Fruit fly (Drosophila melanogaster) whole organism, embryonic: Measurements from ENCODE around the gene Slimp.
A peak's percentile ranks its signal among the peaks of the same experiment; 100 is the strongest.

Experiments used
- CG10979 ChIP-seq: fragments of 200-800 bp; sonication (Bioruptor generic); optimal IDR thresholded peaks from 2 replicates; lab custom pipeline; 2018; ENCODE audit warnings: missing biosample characterization, mild to moderate bottlenecking, missing genetic modification characterization, moderate library complexity
- CG11247 ChIP-seq: fragments of 200-800 bp; sonication (Bioruptor generic); IDR thresholded peaks from 2 replicates; pipeline ENCODE4 v1.3.6; 2022; ENCODE audit warnings: missing biosample characterization, missing genetic modification characterization
- CG11398 ChIP-seq: fragments of 200-800 bp; sonication (Bioruptor generic); optimal IDR thresholded peaks from 2 replicates; lab custom pipeline; 2016; ENCODE audit warnings: missing biosample characterization, missing genetic modification characterization
- CG11695 ChIP-seq: fragments of 200-800 bp; sonication (Bioruptor generic); IDR thresholded peaks from 3 replicates; pipeline ENCODE4 v1.3.6; 2022; ENCODE audit warnings: missing biosample characterization, missing genetic modification characterization
- CG11696 ChIP-seq: fragments of 200-800 bp; sonication (Bioruptor generic); IDR thresholded peaks from 2 replicates; pipeline ENCODE4 v1.3.6; 2022; ENCODE audit warnings: missing biosample characterization, missing genetic modification characterization
- CG12299 ChIP-seq: fragments of 200-800 bp; sonication (Bioruptor generic); optimal IDR thresholded peaks from 2 replicates; lab custom pipeline; 2018; ENCODE audit warnings: missing biosample characterization, mild to moderate bottlenecking, missing genetic modification characterization
- CG14050 ChIP-seq: fragments of 200-800 bp; sonication (Bioruptor generic); IDR thresholded peaks from 3 replicates; pipeline ENCODE4 v1.3.6; 2022; ENCODE audit warnings: missing biosample characterization, missing genetic modification characterization
- CG14710 ChIP-seq: fragments of 200-800 bp; sonication (Bioruptor generic); optimal IDR thresholded peaks from 3 replicates; lab custom pipeline; 2019; ENCODE audit warnings: missing biosample characterization, mild to moderate bottlenecking, missing genetic modification characterization, moderate library complexity
- CG17829 ChIP-seq: fragments of 200-800 bp; optimal IDR thresholded peaks from 2 replicates; lab custom pipeline; 2019; ENCODE audit warnings: missing biosample characterization, mild to moderate bottlenecking, missing genetic modification characterization, moderate library complexity
- CG3065 ChIP-seq: fragments of 200-800 bp; sonication (Bioruptor generic); optimal IDR thresholded peaks from 2 replicates; lab custom pipeline; 2016; ENCODE audit warnings: missing biosample characterization, missing genetic modification characterization
- CG31224 ChIP-seq: fragments of 200-800 bp; sonication (Bioruptor generic); IDR thresholded peaks from 2 replicates; pipeline ENCODE4 v1.3.6; 2022; ENCODE audit warnings: missing biosample characterization, missing genetic modification characterization
- CG32532 ChIP-seq: fragments of 200-800 bp; sonication (Bioruptor generic); IDR thresholded peaks from 2 replicates; pipeline ENCODE4 v1.3.6; 2022; ENCODE audit warnings: missing biosample characterization, missing genetic modification characterization
- CG6272 ChIP-seq: fragments of 200-800 bp; sonication (Bioruptor generic); IDR thresholded peaks from 2 replicates; pipeline ENCODE4 v1.3.6; 2022; ENCODE audit warnings: missing biosample characterization, missing genetic modification characterization
- CG7357 ChIP-seq: fragments of 200-800 bp; sonication (Bioruptor generic); IDR thresholded peaks from 3 replicates; pipeline ENCODE4 v1.3.6; 2022; ENCODE audit warnings: missing biosample characterization, missing genetic modification characterization
- CG8765 ChIP-seq: fragments of 200-800 bp; sonication (Bioruptor generic); IDR thresholded peaks from 2 replicates; pipeline ENCODE4 v1.3.6; 2022; ENCODE audit warnings: missing biosample characterization, missing genetic modification characterization
- D19B ChIP-seq: fragments of 200-800 bp; sonication (Bioruptor generic); optimal IDR thresholded peaks from 2 replicates; lab custom pipeline; 2017; ENCODE audit warnings: missing biosample characterization, mild to moderate bottlenecking, missing genetic modification characterization
- Doc2 ChIP-seq: fragments of 200-800 bp; sonication (Bioruptor generic); IDR thresholded peaks from 2 replicates; pipeline ENCODE4 v1.3.6; 2022; ENCODE audit warnings: missing biosample characterization, missing genetic modification characterization
- Hand ChIP-seq: fragments of 200-800 bp; sonication (Bioruptor generic); optimal IDR thresholded peaks from 2 replicates; lab custom pipeline; 2017; ENCODE audit warnings: mild to moderate bottlenecking, missing biosample characterization, missing genetic modification reagents, missing genetic modification characterization
- MESR4 ChIP-seq: fragments of 200-800 bp; sonication (Bioruptor generic); optimal IDR thresholded peaks from 2 replicates; lab custom pipeline; 2018; ENCODE audit warnings: missing biosample characterization, mild to moderate bottlenecking, missing genetic modification characterization, moderate library complexity
- Ptx1 ChIP-seq: fragments of 200-800 bp; sonication (Bioruptor generic); IDR thresholded peaks from 2 replicates; pipeline ENCODE4 v1.3.6; 2022; ENCODE audit warnings: missing biosample characterization, missing genetic modification characterization
- Stat92E ChIP-seq, 3 experiments: fragments of >200 bp in 2 of 3; fragments of 200-800 bp in 1 of 3; sonication (Bioruptor generic) in 1 of 3; optimal IDR thresholded peaks; 2 replicates each; lab custom pipeline; 2017 to 2019; ENCODE audit warnings: missing biosample characterization in 3 of 3, missing genetic modification characterization in 3 of 3, mild to moderate bottlenecking in 1 of 3, moderate library complexity in 1 of 3
- Tbp ChIP-seq: fragments of >200 bp; optimal IDR thresholded peaks from 2 replicates; lab custom pipeline; 2018; ENCODE audit warnings: missing biosample characterization, missing genetic modification characterization
- Usf ChIP-seq: fragments of 200-800 bp; sonication (Bioruptor generic); optimal IDR thresholded peaks from 2 replicates; lab custom pipeline; 2017; ENCODE audit warnings: missing genotype, missing biosample characterization, missing genetic modification characterization
- abd-A ChIP-seq: fragments of 200-800 bp; sonication (Bioruptor generic); optimal IDR thresholded peaks from 3 replicates; lab custom pipeline; 2019; ENCODE audit warnings: missing biosample characterization, mild to moderate bottlenecking, missing genetic modification characterization, moderate library complexity
- amos ChIP-seq: fragments of 200-800 bp; sonication (Bioruptor generic); IDR thresholded peaks from 2 replicates; pipeline ENCODE4 v1.3.6; 2022; ENCODE audit warnings: missing biosample characterization, missing genetic modification characterization; ENCODE audit not compliant: partially characterized antibody
- ap ChIP-seq: fragments of 200-800 bp; sonication (Bioruptor generic); IDR thresholded peaks from 2 replicates; pipeline ENCODE4 v1.3.6; 2022; ENCODE audit warnings: missing biosample characterization, missing genetic modification characterization
- bsh ChIP-seq, 2 experiments: fragments of 200-800 bp; sonication (Bioruptor generic); optimal IDR thresholded peaks; 2 replicates each; lab custom pipeline; 2017 to 2018; ENCODE audit warnings: mild to moderate bottlenecking in 2 of 2, missing biosample characterization in 2 of 2, missing genetic modification characterization in 2 of 2, moderate library complexity in 1 of 2
- chif ChIP-seq, 2 experiments: fragments of 200-800 bp; sonication (Bioruptor generic); optimal IDR thresholded peaks; 3 replicates each; lab custom pipeline; 2016; ENCODE audit warnings: missing biosample characterization in 2 of 2, missing genetic modification characterization in 2 of 2
- danr ChIP-seq: fragments of 200-800 bp; sonication (Bioruptor generic); IDR thresholded peaks from 2 replicates; pipeline ENCODE4 v1.3.6; 2022; ENCODE audit warnings: missing biosample characterization, missing genetic modification characterization
- dimm ChIP-seq: fragments of 200-800 bp; sonication (Bioruptor generic); IDR thresholded peaks from 2 replicates; pipeline ENCODE4 v1.3.6; 2022; ENCODE audit warnings: missing biosample characterization, missing genetic modification characterization
- dmrt99B ChIP-seq: fragments of 200-800 bp; sonication (Bioruptor generic); optimal IDR thresholded peaks from 2 replicates; lab custom pipeline; 2018; ENCODE audit warnings: missing biosample characterization, mild to moderate bottlenecking, missing genetic modification characterization, moderate library complexity
- fd3F ChIP-seq: fragments of 200-800 bp; sonication (Bioruptor generic); optimal IDR thresholded peaks from 2 replicates; lab custom pipeline; 2018; ENCODE audit warnings: missing biosample characterization, mild to moderate bottlenecking, missing genetic modification characterization, moderate library complexity
- gcm2 ChIP-seq: fragments of 200-800 bp; sonication (Bioruptor generic); optimal IDR thresholded peaks from 2 replicates; lab custom pipeline; 2016; ENCODE audit warnings: missing biosample characterization, missing genetic modification characterization
- gfzf ChIP-seq: fragments of 200-800 bp; sonication (Bioruptor generic); optimal IDR thresholded peaks from 2 replicates; lab custom pipeline; 2016; ENCODE audit warnings: missing biosample characterization, mild to moderate bottlenecking, missing genetic modification characterization, moderate library complexity
- gt ChIP-seq: fragments of 200-800 bp; sonication (Bioruptor generic); IDR thresholded peaks from 2 replicates; pipeline ENCODE4 v1.3.6; 2022; ENCODE audit warnings: missing biosample characterization, missing genetic modification characterization
- jumu ChIP-seq: fragments of 200-800 bp; sonication (Bioruptor generic); optimal IDR thresholded peaks from 3 replicates; lab custom pipeline; 2016; ENCODE audit warnings: missing biosample characterization, missing genetic modification characterization
- lab ChIP-seq: fragments of 200-800 bp; sonication (Bioruptor generic); optimal IDR thresholded peaks from 3 replicates; lab custom pipeline; 2017; ENCODE audit warnings: missing biosample characterization, missing genetic modification characterization, mild to moderate bottlenecking, moderate library complexity, missing genetic modification reagents
- lilli ChIP-seq: fragments of 200-800 bp; sonication (Bioruptor generic); optimal IDR thresholded peaks from 3 replicates; lab custom pipeline; 2016; ENCODE audit warnings: missing biosample characterization, missing genetic modification characterization
- lov ChIP-seq, 2 experiments: fragments of 200-800 bp in 1 of 2; fragments of >200 bp in 1 of 2; sonication (Bioruptor generic) in 1 of 2; IDR thresholded peaks in 1 of 2; optimal IDR thresholded peaks in 1 of 2; 2 replicates in 1 of 2; 3 replicates in 1 of 2; pipeline versions ENCODE4 v1.3.6 to Lab custom; 2017 to 2022; ENCODE audit warnings: missing biosample characterization in 1 of 2, missing genetic modification characterization in 1 of 2
- maf-S ChIP-seq: fragments of 200-800 bp; sonication (Bioruptor generic); optimal IDR thresholded peaks from 2 replicates; lab custom pipeline; 2016; ENCODE audit warnings: missing biosample characterization, missing genetic modification characterization
- p53 ChIP-seq: fragments of 200-800 bp; sonication (Bioruptor generic); optimal IDR thresholded peaks from 2 replicates; lab custom pipeline; 2016; ENCODE audit warnings: missing biosample characterization, missing genetic modification characterization
- pum ChIP-seq: fragments of 200-800 bp; sonication (Bioruptor generic); optimal IDR thresholded peaks from 2 replicates; lab custom pipeline; 2016; ENCODE audit warnings: missing biosample characterization, missing genetic modification characterization
- pzg ChIP-seq: fragments of 200-800 bp; sonication (Bioruptor generic); optimal IDR thresholded peaks from 3 replicates; lab custom pipeline; 2018; ENCODE audit warnings: missing biosample characterization, mild to moderate bottlenecking, missing genetic modification characterization, moderate library complexity
- sc ChIP-seq, 3 experiments: fragments of >200 bp in 2 of 3; fragments of 200-800 bp in 1 of 3; sonication (Bioruptor generic) in 1 of 3; optimal IDR thresholded peaks; 2 replicates in 2 of 3; 3 replicates in 1 of 3; lab custom pipeline; 2017; ENCODE audit warnings: mild to moderate bottlenecking in 1 of 3, missing biosample characterization in 1 of 3, missing genetic modification characterization in 1 of 3, missing genetic modification reagents in 1 of 3
- schlank ChIP-seq: fragments of 200-800 bp; sonication (Bioruptor generic); optimal IDR thresholded peaks from 2 replicates; lab custom pipeline; 2018; ENCODE audit warnings: missing biosample characterization, mild to moderate bottlenecking, missing genetic modification characterization
- sens-2 ChIP-seq: fragments of 200-800 bp; sonication (Bioruptor generic); IDR thresholded peaks from 2 replicates; pipeline ENCODE4 v1.3.6; 2022; ENCODE audit warnings: missing biosample characterization, missing genetic modification characterization
- sim ChIP-seq: fragments of 200-800 bp; sonication (Bioruptor generic); IDR thresholded peaks from 2 replicates; pipeline ENCODE4 v1.3.6; 2022; ENCODE audit warnings: missing biosample characterization, missing genetic modification characterization
- trh ChIP-seq: fragments of 200-800 bp; sonication (Bioruptor generic); optimal IDR thresholded peaks from 2 replicates; lab custom pipeline; 2016; ENCODE audit warnings: missing biosample characterization, missing genetic modification characterization
- vnd ChIP-seq: fragments of 200-800 bp; sonication (Bioruptor generic); IDR thresholded peaks from 3 replicates; pipeline ENCODE4 v1.3.6; 2022; ENCODE audit warnings: missing biosample characterization, missing genetic modification characterization; ENCODE audit not compliant: partially characterized antibody
- yki ChIP-seq: fragments of >200 bp; optimal IDR thresholded peaks from 3 replicates; lab custom pipeline; 2018

Slimp gene

DNA sequence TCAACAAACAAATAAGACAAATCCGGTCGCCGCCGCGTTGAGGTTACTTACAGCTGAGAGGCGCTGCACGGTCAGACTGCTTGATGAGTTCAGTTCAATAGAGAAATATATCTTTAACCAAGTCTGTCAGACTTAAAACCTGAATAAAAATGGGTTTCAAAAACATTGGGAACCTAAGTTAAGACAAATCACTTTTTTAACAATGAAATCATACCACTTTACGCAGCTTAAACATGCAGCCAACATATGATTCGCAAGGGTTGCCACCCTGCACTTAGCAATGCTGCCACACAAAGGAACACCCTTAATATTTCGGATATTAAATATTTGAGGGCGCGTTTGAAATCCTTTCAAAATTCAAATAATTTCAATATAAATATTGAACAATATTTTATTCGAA is 39.9 kb upstream of the Slimp start, which contains the start of gene CG5515 (continued):
- TF ChIP-seq ap (GFP tag; lab: Robert Waterston, UW): peak; percentile 50
- TF ChIP-seq sens-2 (GFP tag; lab: Robert Waterston, UW): peak; percentile 48; the same call in 1 of the 2 replicates
- peak; percentile 38 for TF ChIP-seq gcm2
- peak; percentile 47; the same call in 1 of the 2 replicates for TF ChIP-seq CG31224 (GFP tag; lab: Robert Waterston, UW)
- TF ChIP-seq gfzf (GFP tag; lab: Kevin White, UChicago): peak; percentile 42
- peak; percentile 28 for TF ChIP-seq CG12299
- peak; percentile 83 for TF ChIP-seq vnd (GFP tag; lab: Robert Waterston, UW)
- peak; percentile 64 for TF ChIP-seq gt
- no peak for TF ChIP-seq CG3065
- no peak for TF ChIP-seq Hand (GFP tag; lab: Kevin White, UChicago)
- TF ChIP-seq sim: no peak
- peak; percentile 66 for TF ChIP-seq CG17829 (tag; lab: Kevin White, UChicago)
- peak; percentile 61 for TF ChIP-seq trh (GFP tag; lab: Kevin White, UChicago)
- peak; percentile 53 for TF ChIP-seq CG11398 (GFP tag; lab: Kevin White, UChicago)
- TF ChIP-seq Stat92E (GFP tag; optimal IDR thresholded peaks at IDR 0.05; lab: Kevin White, UChicago): no peak
- TF ChIP-seq abd-A: no peak
- peak; percentile 71 for TF ChIP-seq amos (GFP tag; lab: Robert Waterston, UW)
- TF ChIP-seq pzg: peak; percentile 57
- TF ChIP-seq CG11696: peak; percentile 36; the same call in 1 of the 2 replicates
- peak; percentile 65 for TF ChIP-seq maf-S (GFP tag; lab: Kevin White, UChicago)
- no peak for TF ChIP-seq schlank (tag; lab: Kevin White, UChicago)
- peak; percentile 59; the same call in 2 of the 3 replicates for TF ChIP-seq CG11695 (GFP tag; lab: Robert Waterston, UW)
- peak; percentile 80 for TF ChIP-seq CG6272 (GFP tag; lab: Robert Waterston, UW)
- no peak for TF ChIP-seq danr (GFP tag; lab: Robert Waterston, UW)
- peak; percentile 80 for TF ChIP-seq CG14050 (GFP tag; lab: Robert Waterston, UW)
- TF ChIP-seq Ptx1: peak; percentile 88
- peak; percentile 5 for TF ChIP-seq Usf
- TF ChIP-seq dimm (GFP tag; lab: Robert Waterston, UW): peak; percentile 42; the same call in 1 of the 2 replicates
- TF ChIP-seq CG7357 (GFP tag; lab: Robert Waterston, UW): peak; percentile 62; the same call in 1 of the 3 replicates
- TF ChIP-seq fd3F: peak; percentile 68
- no peak for TF ChIP-seq yki (lab: Kevin White, UChicago)
- peak; percentile 75 for TF ChIP-seq Doc2 (GFP tag; lab: Robert Waterston, UW)
- TF ChIP-seq CG8765: peak; percentile 66
- peak; percentile 84 for TF ChIP-seq CG32532 (GFP tag; lab: Robert Waterston, UW)
- TF ChIP-seq CG10979 (tag; lab: Kevin White, UChicago): peak; percentile 84
- TF ChIP-seq MESR4 (GFP tag; lab: Kevin White, UChicago): peak; percentile 59
- peak; percentile 84 for TF ChIP-seq CG14710 (tag; lab: Kevin White, UChicago)
- TF ChIP-seq p53 (GFP tag; lab: Kevin White, UChicago): peak; percentile 16
- peak; percentile 88 for TF ChIP-seq lilli
- TF ChIP-seq sc (optimal IDR thresholded peaks at IDR 0.05; lab: Kevin White, UChicago): no peak
- peak; percentile 20 for TF ChIP-seq sc (GFP tag; optimal IDR thresholded peaks at IDR 0.05; lab: Kevin White, UChicago)
- TF ChIP-seq Tbp (GFP tag; lab: Kevin White, UChicago): no peak
- peak; percentile 73 to 79 for TF ChIP-seq chif (GFP tag; optimal IDR thresholded peaks at IDR 0.05; lab: Kevin White, UChicago)
- no peak for TF ChIP-seq lab (GFP tag; lab: Kevin White, UChicago)
- TF ChIP-seq D19B (GFP tag; lab: Kevin White, UChicago): peak; percentile 12
- no peak for TF ChIP-seq lov (optimal IDR thresholded peaks at IDR 0.05; lab: Kevin White, UChicago)
- peak; percentile 79; the same call in 2 of the 3 replicates for TF ChIP-seq lov (GFP tag; IDR thresholded peaks at IDR 0.05; lab: Robert Waterston, UW)
- peak; percentile 43 for TF ChIP-seq jumu (GFP tag; lab: Kevin White, UChicago)
- peak in 1 of 2 experiments; percentile 68 for TF ChIP-seq bsh (GFP tag; optimal IDR thresholded peaks at IDR 0.05; lab: Kevin White, UChicago)
- TF ChIP-seq pum: peak; percentile 49
- TF ChIP-seq dmrt99B (tag; lab: Kevin White, UChicago): no peak
- TF ChIP-seq CG11247: peak; percentile 78
